Worm (Caenorhabditis elegans) whole organism, L3 larva: ENCODE measurements around the gene srh-118.

Experiments used
- nhr-237 ChIP-seq: fragments of 150-350 bp; optimal IDR thresholded peaks from 2 replicates; lab custom pipeline; 2014; ENCODE audit warnings: missing biosample characterization, missing genetic modification characterization
- unc-62 ChIP-seq: fragments of 150-350 bp; sonication (generic microtip); optimal IDR thresholded peaks from 4 replicates; lab custom pipeline; 2014; ENCODE audit warnings: missing biosample characterization, missing genetic modification reagents, missing genetic modification characterization

ce11 chrV:17496071-17496470, at the start of gene srh-118:
- TF ChIP-seq nhr-237 (tag; lab: Kevin White, UChicago) (no peak), unc-62 (GFP tag; lab: Kevin White, UChicago) (no peak)
